Worm (Caenorhabditis elegans): ENCODE measurements around the gene fars-3.

- TF ChIP-seq flh-1 (GFP tag; optimal IDR thresholded peaks at IDR 0.05) (no peak), nhr-28 (tag; optimal IDR thresholded peaks at IDR 0.05) (no peak), lsy-2 (tag; optimal IDR thresholded peaks at IDR 0.05) (no peak), unc-120 (tag; optimal IDR thresholded peaks at IDR 0.05; ENCODE audit: poor library complexity, severe bottlenecking) (no peak), lin-13 (tag; optimal IDR thresholded peaks at IDR 0.05) (no peak), nhr-237 (tag; optimal IDR thresholded peaks at IDR 0.05) (no peak), snpc-4 (tag; optimal IDR thresholded peaks at IDR 0.05) (no peak), elt-1 (tag; optimal IDR thresholded peaks at IDR 0.05; ENCODE audit: borderline replicate concordance, insufficient read depth) (no peak), elt-3 (tag; optimal IDR thresholded peaks at IDR 0.05) (no peak), unc-62 (GFP tag; optimal IDR thresholded peaks at IDR 0.05) (no peak), mab-5 (tag; optimal IDR thresholded peaks at IDR 0.05) (no peak), blmp-1 (tag; optimal IDR thresholded peaks at IDR 0.05) (no peak), zip-8 (tag; optimal IDR thresholded peaks at IDR 0.05) (no peak)
Observed at ce11 chrII:8498173-8498572, 33.5 kb downstream of the fars-3 start.
